Worm (Caenorhabditis elegans) whole organism, L1 larva: ENCODE data around the gene abu-1.
A peak's percentile ranks its signal among the peaks of the same experiment; 100 is the strongest.

ENCODE experiments used
- C04F5.9 ChIP-seq: sonication (generic microtip); optimal IDR thresholded peaks from 2 replicates; lab custom pipeline; 2016; ENCODE audit warnings: missing genetic modification characterization, missing compliant biosample characterization
- F16B12.6 ChIP-seq: fragments of 150-350 bp; optimal IDR thresholded peaks from 2 replicates; lab custom pipeline; 2014; ENCODE audit warnings: missing biosample characterization, missing genetic modification characterization
- Y116A8C.19 ChIP-seq: sonication (generic microtip); optimal IDR thresholded peaks from 2 replicates; lab custom pipeline; 2016; ENCODE audit warnings: missing compliant biosample characterization, missing genetic modification characterization, borderline replicate concordance
- blmp-1 ChIP-seq: fragments of 150-350 bp; optimal IDR thresholded peaks from 2 replicates; lab custom pipeline; 2014; ENCODE audit warnings: missing biosample characterization, missing genetic modification characterization
- ceh-8 ChIP-seq: fragments of 200-800 bp; sonication (Bioruptor generic); optimal IDR thresholded peaks from 2 replicates; lab custom pipeline; 2018; ENCODE audit warnings: mild to moderate bottlenecking, missing genetic modification characterization, moderate library complexity, missing compliant biosample characterization
- ceh-82 ChIP-seq, 3 experiments: fragments of 150-350 bp in 1 of 3; sonication (generic microtip) in 2 of 3; optimal IDR thresholded peaks; 2 replicates each; lab custom pipeline; 2014 to 2017; ENCODE audit warnings: missing biosample characterization in 3 of 3, missing genetic modification characterization in 3 of 3
- ces-1 ChIP-seq: fragments of 150-350 bp; optimal IDR thresholded peaks from 2 replicates; lab custom pipeline; 2014; ENCODE audit warnings: missing biosample characterization, missing genetic modification reagents, missing genetic modification characterization
- dpl-1 ChIP-seq, 3 experiments: fragments of 150-350 bp in 2 of 3; sonication (generic microtip) in 1 of 3; optimal IDR thresholded peaks; 2 replicates each; lab custom pipeline; 2014 to 2017; ENCODE audit warnings: missing biosample characterization in 3 of 3, missing genetic modification characterization in 3 of 3, missing genetic modification reagents in 3 of 3
- dsc-1 ChIP-seq: sonication (generic microtip); optimal IDR thresholded peaks from 2 replicates; lab custom pipeline; 2016; ENCODE audit warnings: mild to moderate bottlenecking, missing genetic modification characterization, missing compliant biosample characterization
- efl-1 ChIP-seq, 4 experiments: fragments of 150-350 bp; optimal IDR thresholded peaks in 3 of 4; peaks in 1 of 4; 1 replicate in 1 of 4; 2 replicates in 3 of 4; lab custom pipeline; 2014; ENCODE audit warnings: missing biosample characterization in 2 of 4, missing genetic modification characterization in 2 of 4, missing genetic modification reagents in 2 of 4
- efl-3 ChIP-seq: fragments of 200-800 bp; sonication (Bioruptor generic); optimal IDR thresholded peaks from 2 replicates; lab custom pipeline; 2018; ENCODE audit warnings: mild to moderate bottlenecking, missing genetic modification characterization, missing compliant biosample characterization
- egl-13 ChIP-seq: sonication (generic microtip); optimal IDR thresholded peaks from 2 replicates; lab custom pipeline; 2016; ENCODE audit warnings: missing genotype, missing genetic modification reagents, missing genetic modification characterization, missing compliant biosample characterization
- egl-27 ChIP-seq, 2 experiments: fragments of 150-350 bp in 1 of 2; sonication (generic microtip); optimal IDR thresholded peaks; 3 replicates each; lab custom pipeline; 2017 to 2018; ENCODE audit warnings: missing biosample characterization in 2 of 2, missing genetic modification characterization in 2 of 2, missing genetic modification reagents in 2 of 2
- elt-3 ChIP-seq, 6 experiments: fragments of 150-350 bp in 1 of 6; sonication (generic microtip); optimal IDR thresholded peaks; 2 replicates each; lab custom pipeline; 2017 to 2018; ENCODE audit warnings: missing biosample characterization in 6 of 6, missing genetic modification characterization in 6 of 6, inconsistent platforms in 1 of 6
- irx-1 ChIP-seq: sonication (generic microtip); optimal IDR thresholded peaks from 2 replicates; lab custom pipeline; 2016; ENCODE audit warnings: missing genetic modification characterization, missing compliant biosample characterization
- isw-1 ChIP-seq: fragments of 200-800 bp; sonication (Bioruptor generic); IDR thresholded peaks from 2 replicates; pipeline ENCODE4 v1.3.6; 2022; ENCODE audit warnings: missing genetic modification characterization, missing compliant biosample characterization
- lin-13 ChIP-seq: fragments of 150-350 bp; optimal IDR thresholded peaks from 2 replicates; lab custom pipeline; 2014; ENCODE audit warnings: missing biosample characterization, missing genetic modification reagents, missing genetic modification characterization
- lin-14 ChIP-seq: fragments of 200-800 bp; sonication (Bioruptor generic); optimal IDR thresholded peaks from 2 replicates; lab custom pipeline; 2018; ENCODE audit warnings: mild to moderate bottlenecking, missing genetic modification characterization, moderate library complexity, missing compliant biosample characterization
- lin-15B ChIP-seq: fragments of 150-350 bp; sonication (generic microtip); optimal IDR thresholded peaks from 3 replicates; lab custom pipeline; 2014; ENCODE audit warnings: missing biosample characterization, missing genetic modification characterization
- lin-35 ChIP-seq, 2 experiments: fragments of 150-350 bp; optimal IDR thresholded peaks; 2 replicates each; lab custom pipeline; 2014; ENCODE audit warnings: missing biosample characterization in 2 of 2, missing genetic modification characterization in 2 of 2, missing genetic modification reagents in 2 of 2
- lin-39 ChIP-seq: fragments of 150-350 bp; optimal IDR thresholded peaks from 2 replicates; lab custom pipeline; 2014; ENCODE audit warnings: missing biosample characterization, missing genetic modification reagents, missing genetic modification characterization
- lir-3 ChIP-seq: sonication (generic microtip); optimal IDR thresholded peaks from 2 replicates; lab custom pipeline; 2016; ENCODE audit warnings: mild to moderate bottlenecking, missing genetic modification characterization, moderate library complexity, missing compliant biosample characterization; ENCODE audit not compliant: poor library complexity
- lsy-2 ChIP-seq, 2 experiments: fragments of 150-350 bp; optimal IDR thresholded peaks; 2 replicates each; lab custom pipeline; 2014; ENCODE audit warnings: missing biosample characterization in 2 of 2, missing genetic modification characterization in 2 of 2
- mab-9 ChIP-seq: fragments of 200-800 bp; sonication (Bioruptor generic); IDR thresholded peaks from 2 replicates; pipeline ENCODE4 v1.3.6; 2022; ENCODE audit warnings: missing genetic modification reagents, missing genetic modification characterization, missing compliant biosample characterization
- mdl-1 ChIP-seq, 2 experiments: fragments of 150-350 bp; optimal IDR thresholded peaks; 2 replicates each; lab custom pipeline; 2014 to 2017; ENCODE audit warnings: missing biosample characterization in 2 of 2, missing genetic modification characterization in 2 of 2, inconsistent platforms in 1 of 2
- nhr-11 ChIP-seq: fragments of 150-350 bp; optimal IDR thresholded peaks from 2 replicates; lab custom pipeline; 2014; ENCODE audit warnings: missing biosample characterization, missing genetic modification characterization
- nhr-19 ChIP-seq: fragments of 200-800 bp; sonication (Bioruptor generic); conservative IDR thresholded peaks from 2 replicates; pipeline ENCODE4 v1.3.6; 2022; ENCODE audit warnings: missing genetic modification characterization, missing compliant biosample characterization
- nhr-20 ChIP-seq: sonication (generic microtip); optimal IDR thresholded peaks from 2 replicates; lab custom pipeline; 2016; ENCODE audit warnings: mild to moderate bottlenecking, missing genetic modification characterization, missing compliant biosample characterization
- nhr-237 ChIP-seq: fragments of 150-350 bp; optimal IDR thresholded peaks from 2 replicates; lab custom pipeline; 2014; ENCODE audit warnings: missing biosample characterization, missing genetic modification characterization
- nhr-47 ChIP-seq: sonication (generic microtip); optimal IDR thresholded peaks from 2 replicates; lab custom pipeline; 2016; ENCODE audit warnings: mild to moderate bottlenecking, missing genetic modification characterization, moderate library complexity, missing compliant biosample characterization
- nhr-76 ChIP-seq: sonication (generic microtip); optimal IDR thresholded peaks from 2 replicates; lab custom pipeline; 2017; ENCODE audit warnings: missing biosample characterization, missing genetic modification characterization
- nhr-77 ChIP-seq: fragments of 150-350 bp; optimal IDR thresholded peaks from 2 replicates; lab custom pipeline; 2014; ENCODE audit warnings: missing biosample characterization, missing genetic modification characterization
- nhr-85 ChIP-seq: sonication (generic microtip); peaks from one replicate; lab custom pipeline; 2016; ENCODE audit warnings: missing genetic modification characterization, inconsistent platforms, missing compliant biosample characterization
- nhr-90 ChIP-seq: sonication (generic microtip); optimal IDR thresholded peaks from 2 replicates; lab custom pipeline; 2016; ENCODE audit warnings: mild to moderate bottlenecking, missing genetic modification characterization, missing compliant biosample characterization; ENCODE audit not compliant: poor library complexity
- pqm-1 ChIP-seq: sonication (generic microtip); optimal IDR thresholded peaks from 3 replicates; lab custom pipeline; 2017; ENCODE audit warnings: missing biosample characterization, missing genetic modification characterization
- snpc-4 ChIP-seq: fragments of 150-350 bp; optimal IDR thresholded peaks from 2 replicates; lab custom pipeline; 2014; ENCODE audit warnings: missing biosample characterization, missing genetic modification characterization
- snu-23 ChIP-seq: sonication (generic microtip); optimal IDR thresholded peaks from 2 replicates; lab custom pipeline; 2016; ENCODE audit warnings: missing genetic modification characterization, missing compliant biosample characterization
- sup-37 ChIP-seq: fragments of 200-800 bp; sonication (Bioruptor generic); optimal IDR thresholded peaks from 2 replicates; lab custom pipeline; 2018; ENCODE audit warnings: mild to moderate bottlenecking, missing genetic modification characterization, missing compliant biosample characterization
- swsn-7 ChIP-seq: sonication (generic microtip); optimal IDR thresholded peaks from 2 replicates; lab custom pipeline; 2016; ENCODE audit warnings: missing genetic modification characterization, missing compliant biosample characterization
- tbx-2 ChIP-seq: sonication (generic microtip); optimal IDR thresholded peaks from 2 replicates; lab custom pipeline; 2016; ENCODE audit warnings: missing genetic modification characterization, missing compliant biosample characterization
- unc-86 ChIP-seq: sonication (generic microtip); optimal IDR thresholded peaks from 2 replicates; lab custom pipeline; 2016; ENCODE audit warnings: missing genetic modification characterization, missing compliant biosample characterization
- xbp-1 ChIP-seq: sonication (generic microtip); optimal IDR thresholded peaks from 2 replicates; lab custom pipeline; 2016; ENCODE audit warnings: missing genetic modification characterization, missing compliant biosample characterization
- zip-4 ChIP-seq: fragments of 200-800 bp; sonication (Bioruptor generic); optimal IDR thresholded peaks from 2 replicates; lab custom pipeline; 2018; ENCODE audit warnings: mild to moderate bottlenecking, missing genetic modification characterization, moderate library complexity, missing compliant biosample characterization

Gene abu-1

DNA sequence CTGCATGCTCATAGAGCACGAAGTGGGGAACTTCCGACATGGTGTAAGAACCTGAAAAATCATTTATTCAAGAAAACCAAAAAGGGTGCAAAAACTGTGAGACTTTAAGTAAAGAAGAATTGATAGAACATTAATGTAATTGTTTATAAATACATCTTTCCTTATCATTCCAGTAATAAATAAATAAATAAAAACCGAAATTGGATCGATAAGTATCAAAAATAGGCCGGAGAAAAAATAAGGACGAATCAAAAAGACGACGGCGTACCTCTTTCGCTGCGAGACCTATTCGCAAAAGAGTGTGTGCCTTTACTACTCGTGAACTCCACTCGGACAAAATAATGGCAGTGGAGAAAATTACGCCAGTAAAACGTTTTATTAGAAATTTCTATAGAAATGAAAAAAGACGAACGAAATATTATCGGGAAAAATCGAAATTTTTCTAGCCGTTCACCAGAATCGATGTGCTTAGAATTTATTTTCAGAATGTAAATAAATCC is 28.6 kb downstream of the abu-1 start, which contains the start of gene nol-56 (continued):
- TF ChIP-seq xbp-1 (tag; lab: Kevin White, UChicago) (peak; percentile 92), nhr-237 (tag; lab: Kevin White, UChicago) (peak; percentile 28), egl-27 (tag; optimal IDR thresholded peaks at IDR 0.05; lab: Kevin White, UChicago) (no peak), lin-14 (peak; percentile 87), egl-13 (tag; lab: Kevin White, UChicago) (peak; percentile 83), dsc-1 (tag; lab: Kevin White, UChicago) (peak; percentile 88), ceh-82 (tag; optimal IDR thresholded peaks at IDR 0.05; lab: Kevin White, UChicago) (peak; percentile 72 to 82 (median 73)), irx-1 (tag; lab: Kevin White, UChicago) (peak; percentile 78), lir-3 (tag; lab: Kevin White, UChicago) (peak; percentile 88), snpc-4 (tag; lab: Kevin White, UChicago) (peak; percentile 69), elt-3 (tag; optimal IDR thresholded peaks at IDR 0.05; lab: Kevin White, UChicago) (peak in 2 of 6 experiments; percentile 44 to 47), C04F5.9 (tag; lab: Kevin White, UChicago) (peak; percentile 74), nhr-19 (GFP tag; lab: Robert Waterston, UW) (peak; percentile 84), ces-1 (GFP tag; lab: Kevin White, UChicago) (no peak), mdl-1 (tag; optimal IDR thresholded peaks at IDR 0.05; lab: Kevin White, UChicago) (peak in 1 of 2 experiments; percentile 73), dpl-1 (GFP tag; optimal IDR thresholded peaks at IDR 0.05; lab: Kevin White, UChicago) (peak; percentile 81 to 86 (median 85)), ceh-8 (GFP tag; lab: Kevin White, UChicago) (peak; percentile 54), nhr-90 (tag; lab: Kevin White, UChicago) (peak; percentile 90), isw-1 (GFP tag; lab: Robert Waterston, UW) (peak; percentile 82), blmp-1 (tag; lab: Kevin White, UChicago) (peak; percentile 85), efl-3 (GFP tag; lab: Kevin White, UChicago) (peak; percentile 43)

DNA sequence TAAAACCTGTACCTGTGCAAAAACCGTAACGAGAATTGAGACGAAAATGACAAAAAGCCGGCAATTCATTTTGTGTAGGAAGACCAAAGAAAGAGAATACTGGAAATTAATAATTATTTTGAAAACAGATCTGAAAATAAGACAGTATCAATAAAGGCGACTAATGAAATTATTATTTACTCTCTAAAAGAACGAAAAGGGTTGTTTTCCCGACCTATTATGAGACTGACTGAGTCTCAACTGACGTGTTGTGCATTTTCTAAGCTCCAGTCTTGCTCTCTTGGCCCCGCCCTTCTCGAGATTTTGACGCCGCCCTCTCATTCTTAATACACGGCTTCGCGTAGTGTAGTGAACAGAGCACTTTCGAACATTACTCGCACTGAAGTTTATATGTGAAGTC is 31.6 kb downstream of the abu-1 start, which contains the start of gene K07C5.9:
Gene K07C5.9 (minus strand): TSS at position 101 of the 400 bp plus-strand sequence.
- TF ChIP-seq efl-1 (optimal IDR thresholded peaks at IDR 0.05; lab: Kevin White, UChicago) (no peak), efl-1 (GFP tag; optimal IDR thresholded peaks at IDR 0.05 in 1 of 2; lab: Kevin White, UChicago) (peak in 1 of 2 experiments; percentile 33), Y116A8C.19 (tag; lab: Kevin White, UChicago) (no peak), lin-14 (no peak), nhr-11 (tag; lab: Kevin White, UChicago) (no peak), pqm-1 (tag; lab: Kevin White, UChicago) (no peak), snu-23 (GFP tag; lab: Kevin White, UChicago) (no peak), unc-86 (no peak)

DNA sequence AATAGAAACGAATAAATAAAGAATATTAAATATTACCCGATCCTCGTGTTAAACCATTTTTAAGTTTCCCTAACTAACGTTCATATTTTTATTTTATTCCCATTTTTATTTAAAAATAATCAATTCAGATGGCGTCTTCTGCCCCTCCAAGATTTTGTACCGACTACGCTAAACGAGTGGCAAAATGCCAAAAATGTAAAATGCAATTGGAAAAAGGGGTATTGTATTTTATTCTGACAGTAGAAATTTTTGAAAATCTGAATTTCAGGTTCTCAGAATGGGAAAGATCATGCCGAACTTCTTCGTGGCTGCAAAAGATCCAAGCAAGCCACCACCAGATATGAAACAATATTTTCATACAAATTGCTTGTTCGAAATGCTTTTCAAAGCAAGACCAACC is 38.7 kb downstream of the abu-1 start, which contains the start of gene K07C5.3:
Gene K07C5.3 (plus strand): TSS at position 129 of the 400 bp plus-strand sequence.
- TF ChIP-seq nhr-19 (GFP tag; lab: Robert Waterston, UW) (no peak), nhr-76 (tag; lab: Kevin White, UChicago) (no peak), unc-86 (no peak), pqm-1 (tag; lab: Kevin White, UChicago) (no peak), nhr-77 (no peak), dsc-1 (tag; lab: Kevin White, UChicago) (no peak)

DNA sequence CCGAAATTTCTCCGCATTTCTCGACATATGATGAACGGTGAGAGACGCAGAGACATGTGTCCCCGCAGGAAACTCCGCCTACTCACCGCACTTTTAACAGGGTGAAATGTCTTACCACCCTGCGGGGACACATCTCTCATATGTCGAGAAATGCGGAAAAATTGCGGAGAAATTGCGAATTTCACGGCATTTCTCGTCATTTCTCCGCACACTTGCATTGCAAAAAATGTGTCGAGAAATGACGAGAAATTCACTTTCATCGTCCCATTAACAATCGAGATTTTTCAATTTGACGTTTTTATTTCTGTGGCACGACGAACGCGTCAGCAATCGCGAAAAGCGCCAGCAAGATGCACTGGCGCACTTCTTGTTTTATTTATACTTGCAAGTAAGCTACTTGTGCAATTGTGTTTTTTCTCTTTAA is 39.7 kb downstream of the abu-1 start, which contains the start of gene K07C5.13:
Gene K07C5.13 (plus strand): TSS at position 151 of the 424 bp plus-strand sequence.
- TF ChIP-seq snu-23 (GFP tag; lab: Kevin White, UChicago) (peak; percentile 81), lir-3 (tag; lab: Kevin White, UChicago) (peak; percentile 49), lin-13 (GFP tag; lab: Kevin White, UChicago) (peak; percentile 58), nhr-85 (tag; lab: Kevin White, UChicago) (peak; percentile 85), lin-35 (GFP tag; optimal IDR thresholded peaks at IDR 0.05; lab: Kevin White, UChicago) (peak; percentile 38 to 76), sup-37 (GFP tag; lab: Kevin White, UChicago) (peak; percentile 47), tbx-2 (peak; percentile 77), swsn-7 (tag; lab: Kevin White, UChicago) (peak; percentile 88), dsc-1 (tag; lab: Kevin White, UChicago) (peak; percentile 83), lin-39 (peak; percentile 52), lsy-2 (tag; optimal IDR thresholded peaks at IDR 0.05; lab: Kevin White, UChicago) (peak; percentile 70 to 71), C04F5.9 (tag; lab: Kevin White, UChicago) (peak; percentile 17), lin-15B (tag; lab: Kevin White, UChicago) (peak; percentile 42), unc-86 (peak; percentile 72), isw-1 (GFP tag; lab: Robert Waterston, UW) (peak; percentile 74), mab-9 (GFP tag; lab: Robert Waterston, UW) (peak; percentile 84), zip-4 (GFP tag; lab: Kevin White, UChicago) (peak; percentile 62), F16B12.6 (peak; percentile 28), ceh-82 (tag; optimal IDR thresholded peaks at IDR 0.05; lab: Kevin White, UChicago) (peak; percentile 26 to 74 (median 58)), mdl-1 (tag; optimal IDR thresholded peaks at IDR 0.05; lab: Kevin White, UChicago) (peak in 1 of 2 experiments; percentile 18), nhr-20 (peak; percentile 78), nhr-47 (tag; lab: Kevin White, UChicago) (peak; percentile 87)
